Worm (Caenorhabditis elegans) whole organism, midembryonic: ENCODE results near the gene cya-1.

Experiments used
- T22C8.4 ChIP-seq: fragments of 200-800 bp; sonication (Bioruptor generic); IDR thresholded peaks from 2 replicates; pipeline ENCODE4 v1.3.6; 2022; ENCODE audit warnings: missing genetic modification characterization, missing compliant biosample characterization
- cog-1 ChIP-seq: sonication (generic microtip); optimal IDR thresholded peaks from 2 replicates; lab custom pipeline; 2016; ENCODE audit warnings: missing genetic modification characterization, missing compliant biosample characterization
- flt-1 ChIP-seq: fragments of 200-800 bp; sonication (Bioruptor generic); IDR thresholded peaks from 2 replicates; pipeline ENCODE4 v1.3.6; 2022; ENCODE audit warnings: missing genetic modification characterization, missing compliant biosample characterization
- klf-2 ChIP-seq: fragments of 200-800 bp; sonication (Bioruptor generic); conservative IDR thresholded peaks from 2 replicates; pipeline ENCODE4 v1.3.6; 2022; ENCODE audit warnings: missing genetic modification reagents, missing genetic modification characterization, missing compliant biosample characterization
- med-1 ChIP-seq: sonication (generic microtip); optimal IDR thresholded peaks from 2 replicates; lab custom pipeline; 2017; ENCODE audit warnings: missing genetic modification characterization, mild to moderate bottlenecking, missing compliant biosample characterization, antibody characterized with exemption, missing genetic modification reagents; ENCODE audit not compliant: insufficient read depth
- ref-1 ChIP-seq: fragments of 200-800 bp; sonication (Bioruptor generic); conservative IDR thresholded peaks from 2 replicates; pipeline ENCODE4 v1.3.6; 2022; ENCODE audit warnings: missing genetic modification reagents, missing genetic modification characterization, missing compliant biosample characterization
- tab-1 ChIP-seq: fragments of 200-800 bp; sonication (Bioruptor generic); IDR thresholded peaks from 2 replicates; pipeline ENCODE4 v1.3.6; 2022; ENCODE audit warnings: missing genetic modification characterization, missing compliant biosample characterization
- ztf-23 ChIP-seq: fragments of 200-800 bp; sonication (Bioruptor generic); IDR thresholded peaks from 2 replicates; pipeline ENCODE4 v1.3.6; 2022; ENCODE audit warnings: missing genetic modification reagents, missing genetic modification characterization, missing compliant biosample characterization
- ztf-29 ChIP-seq: fragments of 200-800 bp; sonication (Bioruptor generic); IDR thresholded peaks from 2 replicates; pipeline ENCODE4 v1.3.6; 2022; ENCODE audit warnings: missing genetic modification reagents, missing genetic modification characterization, missing compliant biosample characterization

DNA sequence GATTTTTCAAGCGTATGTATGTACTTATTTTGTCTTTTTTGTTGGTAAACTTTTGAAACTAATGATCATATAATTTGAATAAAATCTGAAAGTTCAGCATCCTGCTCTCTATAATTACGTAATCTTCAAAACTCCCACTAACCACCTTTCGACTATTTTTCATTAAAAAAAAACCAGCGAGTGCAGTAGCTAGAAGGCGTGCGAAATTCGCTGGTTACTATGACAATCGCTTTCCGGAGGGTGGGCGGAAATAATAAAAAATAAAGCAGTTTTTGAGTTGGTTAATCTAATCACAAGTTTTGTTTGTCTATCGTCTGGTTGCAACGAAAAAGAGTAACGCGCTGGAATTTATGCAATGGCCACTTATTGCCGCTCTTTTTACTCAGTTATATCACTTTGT lies 45.7 kb upstream of the cya-1 start, which contains the start of gene irld-34:
- TF ChIP-seq cog-1 (no peak), klf-2 (GFP tag; lab: Robert Waterston, UW) (no peak), T22C8.4 (no peak), ztf-29 (no peak), flt-1 (GFP tag; lab: Robert Waterston, UW) (no peak), tab-1 (GFP tag; lab: Robert Waterston, UW) (no peak), ref-1 (no peak), ztf-23 (GFP tag; lab: Robert Waterston, UW) (no peak), med-1 (GFP tag; lab: Kevin White, UChicago) (no peak)
